Worm (Caenorhabditis elegans): ENCODE measurements around the gene F16G10.10.

ce11 chrII:2421905-2422304, 31.1 kb upstream of the F16G10.10 start, which contains the start of gene F42G2.2:
- no peak for TF ChIP-seq ceh-44 (GFP tag; IDR thresholded peaks at IDR 0.05)
- TF ChIP-seq F26F4.8 (GFP tag; conservative IDR thresholded peaks at IDR 0.05): no peak
- no peak for TF ChIP-seq nhr-77 (tag; optimal IDR thresholded peaks at IDR 0.05)
- TF ChIP-seq skn-1 (tag; optimal IDR thresholded peaks at IDR 0.05): no peak
